Worm (Caenorhabditis elegans): ENCODE measurements around the gene K09D9.1.

- TF ChIP-seq flt-1 (GFP tag; IDR thresholded peaks at IDR 0.05) = no peak
- TF ChIP-seq ztf-29 (GFP tag; IDR thresholded peaks at IDR 0.05) = no peak
- no peak for TF ChIP-seq med-1 (GFP tag; optimal IDR thresholded peaks at IDR 0.05; ENCODE audit: insufficient read depth)
- TF ChIP-seq ref-1 (GFP tag; conservative IDR thresholded peaks at IDR 0.05) = no peak
- no peak for TF ChIP-seq klf-2 (GFP tag; conservative IDR thresholded peaks at IDR 0.05)
- no peak for TF ChIP-seq ztf-23 (GFP tag; IDR thresholded peaks at IDR 0.05)
- no peak for TF ChIP-seq cog-1 (tag; optimal IDR thresholded peaks at IDR 0.05)
These were observed 20.3 kb upstream of the K09D9.1 start for ce11 chrV:4004577-4004976.

Data from whole organism, midembryonic.